Worm (Caenorhabditis elegans): ENCODE results near the gene F59A6.10.

F59A6.10 gene

ce11 chrII:4989802-4990201 lies 14.0 kb upstream of the F59A6.10 start, which contains the start of gene T27F7.12:
TSS of gene T27F7.12 (plus strand) at chrII:4990102.
- TF ChIP-seq dpl-1 (GFP tag; optimal IDR thresholded peaks at IDR 0.05): no peak
- no peak for TF ChIP-seq mdl-1 (tag; optimal IDR thresholded peaks at IDR 0.05)
- no peak for TF ChIP-seq daf-16 (GFP tag; optimal IDR thresholded peaks at IDR 0.05)
- TF ChIP-seq daf-16 (tag; optimal IDR thresholded peaks at IDR 0.05): no peak
- no peak for TF ChIP-seq aha-1 (tag)
- no peak for TF ChIP-seq hlh-11 (tag; optimal IDR thresholded peaks at IDR 0.05)
- no peak for TF ChIP-seq ZK337.2 (GFP tag; IDR thresholded peaks at IDR 0.05)
- no peak for TF ChIP-seq ces-1 (GFP tag; optimal IDR thresholded peaks at IDR 0.05)
- no peak for TF ChIP-seq skn-1 (tag; optimal IDR thresholded peaks at IDR 0.05)
- no peak for TF ChIP-seq unc-39 (tag; optimal IDR thresholded peaks at IDR 0.05)
- TF ChIP-seq fos-1 (tag; optimal IDR thresholded peaks at IDR 0.05): no peak
- TF ChIP-seq ceh-44 (GFP tag; IDR thresholded peaks at IDR 0.05): no peak

- TF ChIP-seq ctbp-1 (GFP tag; IDR thresholded peaks at IDR 0.05) (0 out of 2 replicates have a peak, but pooled peaks have one; percentile 19), zip-2 (tag; optimal IDR thresholded peaks at IDR 0.05) (no peak), dmd-6 (GFP tag; IDR thresholded peaks at IDR 0.05) (no peak)
Observed at ce11 chrII:4992977-4993376, 10.8 kb upstream of the F59A6.10 start, which contains the start of gene pigb-1. TSS of gene pigb-1 (minus strand) at chrII:4993077.

- TF ChIP-seq nhr-28 (tag; optimal IDR thresholded peaks at IDR 0.05): no peak
- no peak for TF ChIP-seq snpc-4 (tag; optimal IDR thresholded peaks at IDR 0.05)
- TF ChIP-seq hlh-30 (tag; optimal IDR thresholded peaks at IDR 0.05; ENCODE audit: insufficient read depth): no peak
- no peak for TF ChIP-seq nhr-237 (tag; optimal IDR thresholded peaks at IDR 0.05)
- no peak for TF ChIP-seq Y105C5A.15 (GFP tag; IDR thresholded peaks at IDR 0.05)
- TF ChIP-seq nhr-77 (tag; optimal IDR thresholded peaks at IDR 0.05): no peak
- no peak for TF ChIP-seq nhr-25 (tag; optimal IDR thresholded peaks at IDR 0.05; ENCODE audit: borderline replicate concordance, insufficient read depth)
- TF ChIP-seq zfp-3 (GFP tag; conservative IDR thresholded peaks at IDR 0.05): no peak
- TF ChIP-seq ZK337.2 (GFP tag; IDR thresholded peaks at IDR 0.05): no peak
- no peak for TF ChIP-seq ama-1 (optimal IDR thresholded peaks at IDR 0.05)
- TF ChIP-seq mdl-1 (tag; optimal IDR thresholded peaks at IDR 0.05): no peak
- TF ChIP-seq zip-2 (tag; optimal IDR thresholded peaks at IDR 0.05): no peak
- no peak for TF ChIP-seq T26A8.4 (GFP tag; IDR thresholded peaks at IDR 0.05)
- no peak for TF ChIP-seq skn-1 (tag; optimal IDR thresholded peaks at IDR 0.05)
- TF ChIP-seq dpl-1 (GFP tag; optimal IDR thresholded peaks at IDR 0.05): peak; percentile 71
- TF ChIP-seq unc-130 (GFP tag; optimal IDR thresholded peaks at IDR 0.05): peak; percentile 83
- TF ChIP-seq Y48G9A.11 (GFP tag; IDR thresholded peaks at IDR 0.05): 0 out of 2 replicates have a peak, but pooled peaks have one; percentile 20
- TF ChIP-seq dmd-9 (GFP tag; IDR thresholded peaks at IDR 0.05): no peak
- no peak for TF ChIP-seq sdz-12 (GFP tag; optimal IDR thresholded peaks at IDR 0.05)
- no peak for TF ChIP-seq lir-3 (tag; optimal IDR thresholded peaks at IDR 0.05)
- no peak for TF ChIP-seq zfp-2 (tag; optimal IDR thresholded peaks at IDR 0.05)
- peak; percentile 24 for TF ChIP-seq mxl-3 (GFP tag; optimal IDR thresholded peaks at IDR 0.05)
- TF ChIP-seq mxl-2 (GFP tag; conservative IDR thresholded peaks at IDR 0.05): no peak
- TF ChIP-seq lin-13 (GFP tag; optimal IDR thresholded peaks at IDR 0.05): peak; percentile 48
- no peak for TF ChIP-seq daf-12 (tag; optimal IDR thresholded peaks at IDR 0.05)
- no peak for TF ChIP-seq daf-19 (GFP tag; conservative IDR thresholded peaks at IDR 0.05)
- TF ChIP-seq Y75B8A.6 (GFP tag; IDR thresholded peaks at IDR 0.05): no peak
- no peak for TF ChIP-seq F10B5.3 (tag; optimal IDR thresholded peaks at IDR 0.05)
- no peak for TF ChIP-seq vab-7 (GFP tag; IDR thresholded peaks at IDR 0.05)
- no peak for TF ChIP-seq nhr-76 (tag; optimal IDR thresholded peaks at IDR 0.05)
- TF ChIP-seq madf-9 (GFP tag; conservative IDR thresholded peaks at IDR 0.05): no peak
- peak in 1 of 2 experiments; percentile 68 for TF ChIP-seq hif-1 (tag; optimal IDR thresholded peaks at IDR 0.05)
- peak; percentile 96 for TF ChIP-seq mes-2 (tag; optimal IDR thresholded peaks at IDR 0.05; ENCODE audit: poor library complexity, severe bottlenecking)
- TF ChIP-seq ceh-44 (GFP tag; IDR thresholded peaks at IDR 0.05): no peak
- TF ChIP-seq fkh-10 (GFP tag; optimal IDR thresholded peaks at IDR 0.05): peak; percentile 31
- no peak for TF ChIP-seq nhr-10 (tag; optimal IDR thresholded peaks at IDR 0.05)
- no peak for TF ChIP-seq zag-1 (tag; optimal IDR thresholded peaks at IDR 0.05)
- no peak for TF ChIP-seq lin-39 (tag; optimal IDR thresholded peaks at IDR 0.05)
Observed at ce11 chrII:4993530-4994192, 10.1 kb upstream of the F59A6.10 start, which contains the start of the genes eif-1 and vps-24. TSS of gene eif-1 (minus strand) at chrII:4993580. TSS of gene vps-24 (plus strand) at chrII:4993998.
